Worm (Caenorhabditis elegans) whole organism, L4 larva: ENCODE data around the gene F43D2.3.

Experiments
- aly-2 ChIP-seq: sonication (generic microtip); optimal IDR thresholded peaks from 2 replicates; lab custom pipeline; 2018; ENCODE audit warnings: missing biosample characterization, missing genetic modification characterization
- ama-1 ChIP-seq: fragments of 150-350 bp; optimal IDR thresholded peaks from 2 replicates; lab custom pipeline; 2014; ENCODE audit warnings: inconsistent platforms, mixed read lengths
- ceh-82 ChIP-seq: sonication (generic microtip); optimal IDR thresholded peaks from 2 replicates; lab custom pipeline; 2017; ENCODE audit warnings: missing biosample characterization, missing genetic modification characterization
- madf-5 ChIP-seq, 2 experiments: fragments of 200-800 bp; sonication (Bioruptor generic); IDR thresholded peaks; 2 replicates each; pipeline ENCODE4 v1.3.6; 2022; ENCODE audit warnings: missing compliant biosample characterization in 2 of 2, missing genetic modification characterization in 2 of 2
- spr-1 ChIP-seq: sonication (generic microtip); optimal IDR thresholded peaks from 2 replicates; lab custom pipeline; 2016; ENCODE audit warnings: mild to moderate bottlenecking, missing genetic modification characterization, missing compliant biosample characterization
- unc-62 ChIP-seq, 3 experiments: fragments of 150-350 bp in 1 of 3; sonication (generic microtip); optimal IDR thresholded peaks in 2 of 3; peaks in 1 of 3; 1 replicate in 1 of 3; 2 replicates in 2 of 3; lab custom pipeline; 2014 to 2017; ENCODE audit warnings: missing biosample characterization in 3 of 3, missing genetic modification characterization in 3 of 3, missing genetic modification reagents in 3 of 3, missing genotype in 1 of 3
- zip-2 ChIP-seq: fragments of 150-350 bp; optimal IDR thresholded peaks from 2 replicates; lab custom pipeline; 2014; ENCODE audit warnings: missing biosample characterization, missing genetic modification characterization

DNA sequence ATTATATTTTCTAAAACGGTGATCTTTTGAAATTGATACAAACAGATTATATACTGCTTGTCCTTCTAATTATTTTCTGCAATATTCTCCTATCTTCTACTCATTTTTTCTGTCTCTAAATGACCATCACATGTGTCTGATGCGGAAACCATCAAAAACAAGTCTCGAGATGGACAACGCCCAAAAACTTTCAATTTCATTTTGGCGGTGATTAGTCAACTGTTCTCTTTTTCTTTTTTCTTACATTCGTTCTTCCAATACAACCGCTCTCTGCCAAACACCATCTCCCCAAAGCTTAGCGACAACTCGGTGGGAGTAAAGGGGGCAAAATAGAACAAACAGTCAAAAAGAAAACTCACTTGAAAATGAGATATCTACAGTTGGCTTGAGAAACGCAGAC lies 1.6 kb downstream of the F43D2.3 start:
- TF ChIP-seq madf-5 (GFP tag; IDR thresholded peaks at IDR 0.05; lab: Robert Waterston, UW) (no peak), spr-1 (no peak), ama-1 (lab: Kevin White, UChicago) (no peak), unc-62 (GFP tag; optimal IDR thresholded peaks at IDR 0.05 in 1 of 2; lab: Kevin White, UChicago) (peak in 1 of 2 experiments; percentile 60), unc-62 (tag; optimal IDR thresholded peaks at IDR 0.05; lab: Kevin White, UChicago) (no peak), aly-2 (no peak), ceh-82 (tag; lab: Kevin White, UChicago) (no peak), zip-2 (no peak)
